Fruit fly (Drosophila melanogaster): Measurements from ENCODE around the gene CG33934.
A peak's percentile ranks its signal among the peaks of the same experiment; 100 is the strongest.

Gene CG33934

dm6 chr3R:20013404-20013922, 29.1 kb upstream of the CG33934 start, which contains the start of the genes CG17190 and CG4836:
CG17190 (minus strand) TSS chr3R:20013504.
CG4836 (plus strand) TSS chr3R:20013872.
- TF ChIP-seq CG8319 (GFP tag; optimal IDR thresholded peaks at IDR 0.05) (no peak), Sox14 (GFP tag; optimal IDR thresholded peaks at IDR 0.05) (no peak), CG6163 (GFP tag; IDR thresholded peaks at IDR 0.05) (no peak), topi (GFP tag; optimal IDR thresholded peaks at IDR 0.05) (no peak), eg (GFP tag; IDR thresholded peaks at IDR 0.05) (no peak), dac (GFP tag; optimal IDR thresholded peaks at IDR 0.05) (no peak), salr (GFP tag; optimal IDR thresholded peaks at IDR 0.05) (no peak), CG16779 (tag; optimal IDR thresholded peaks at IDR 0.05) (no peak), Eip75B (GFP tag; optimal IDR thresholded peaks at IDR 0.05) (no peak), cyc (GFP tag; optimal IDR thresholded peaks at IDR 0.05) (no peak), CG1621 (tag; optimal IDR thresholded peaks at IDR 0.05) (no peak), lz (GFP tag; optimal IDR thresholded peaks at IDR 0.05) (no peak), Eip93F (GFP tag; optimal IDR thresholded peaks at IDR 0.05) (no peak), Ets96B (tag; optimal IDR thresholded peaks at IDR 0.05) (no peak)

DNA sequence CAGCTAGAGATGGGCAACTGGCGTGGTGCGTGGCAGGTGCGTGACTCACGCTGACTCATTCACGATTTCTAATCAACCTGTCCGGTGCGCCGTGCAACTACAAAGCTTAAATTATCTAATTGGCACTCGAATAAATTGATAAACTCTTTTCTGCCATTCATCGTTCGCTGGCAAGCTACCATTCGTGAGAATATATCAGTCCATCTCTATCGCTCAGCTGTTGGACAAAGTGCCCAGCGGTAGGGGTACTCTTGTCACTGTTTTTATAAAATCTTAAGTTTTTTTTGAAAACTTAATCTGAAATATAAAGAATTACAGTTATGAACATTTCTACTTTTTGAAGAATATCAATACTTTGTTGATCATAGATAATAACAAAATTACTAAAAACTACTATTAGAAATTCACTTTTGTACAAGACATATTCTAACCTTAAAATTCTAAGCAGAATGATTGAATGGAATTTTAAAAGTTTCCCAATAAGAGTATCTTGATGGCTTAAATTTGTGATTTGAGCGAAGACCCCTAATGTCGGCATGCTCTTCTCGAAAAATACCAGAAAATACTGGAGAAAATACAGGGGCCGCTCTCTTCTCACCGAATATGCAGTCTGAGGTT, 21.3 kb upstream of the CG33934 start, which contains the start of the genes PIG-L and psidin:
Gene PIG-L, minus strand, starts transcription at position 187 of the 618 bp plus-strand sequence.
Gene psidin, plus strand, starts transcription at position 553 of the 618 bp plus-strand sequence.
- TF ChIP-seq Blimp-1 (GFP tag; optimal IDR thresholded peaks at IDR 0.05) (peak; percentile 12), CG32006 (GFP tag; optimal IDR thresholded peaks at IDR 0.05) (peak; percentile 90), Hr39 (GFP tag; optimal IDR thresholded peaks at IDR 0.05) (peak; percentile 85), CG4318 (GFP tag; optimal IDR thresholded peaks at IDR 0.05) (peak; percentile 83), svp (GFP tag) (no peak), Met (GFP tag; optimal IDR thresholded peaks at IDR 0.05) (no peak), CG3032 (tag; optimal IDR thresholded peaks at IDR 0.05) (peak; percentile 87), Sox15 (GFP tag; optimal IDR thresholded peaks at IDR 0.05) (peak; percentile 83), CG8119 (GFP tag; IDR thresholded peaks at IDR 0.05) (peak; percentile 88), net (GFP tag; optimal IDR thresholded peaks at IDR 0.05) (peak; percentile 86), vri (GFP tag; optimal IDR thresholded peaks at IDR 0.05) (no peak), Smox (GFP tag; optimal IDR thresholded peaks at IDR 0.05) (peak; percentile 89), CG16779 (tag; optimal IDR thresholded peaks at IDR 0.05) (no peak), fkh (GFP tag; optimal IDR thresholded peaks at IDR 0.05) (no peak), Gug (GFP tag; IDR thresholded peaks at IDR 0.05) (peak; percentile 81), Eip75B (GFP tag; optimal IDR thresholded peaks at IDR 0.05) (no peak), Eip78C (GFP tag) (peak; percentile 96), achi (GFP tag; optimal IDR thresholded peaks at IDR 0.05) (peak; percentile 84), acj6 (GFP tag; optimal IDR thresholded peaks at IDR 0.05) (peak; percentile 86), CG6854 (GFP tag; optimal IDR thresholded peaks at IDR 0.05) (no peak), lz (GFP tag; optimal IDR thresholded peaks at IDR 0.05) (peak; percentile 84), fd85E (GFP tag; optimal IDR thresholded peaks at IDR 0.05) (peak; percentile 6), OdsH (GFP tag; optimal IDR thresholded peaks at IDR 0.05) (peak; percentile 87), CG11762 (GFP tag; optimal IDR thresholded peaks at IDR 0.05; ENCODE audit: insufficient read depth) (peak; percentile 50), CG8632 (GFP tag; optimal IDR thresholded peaks at IDR 0.05) (peak; percentile 89), CG9139 (GFP tag; optimal IDR thresholded peaks at IDR 0.05) (no peak), Sox102F (GFP tag; optimal IDR thresholded peaks at IDR 0.05) (no peak), CG7368 (GFP tag; optimal IDR thresholded peaks at IDR 0.05) (no peak), CG11902 (GFP tag; optimal IDR thresholded peaks at IDR 0.05) (peak; percentile 53), CG10669 (GFP tag; optimal IDR thresholded peaks at IDR 0.05) (no peak), Ets21C (GFP tag; optimal IDR thresholded peaks at IDR 0.05) (peak; percentile 78), topi (GFP tag; optimal IDR thresholded peaks at IDR 0.05) (peak; percentile 75), cyc (GFP tag; optimal IDR thresholded peaks at IDR 0.05) (peak; percentile 64), spab (GFP tag; optimal IDR thresholded peaks at IDR 0.05) (no peak), CG34406 (GFP tag; optimal IDR thresholded peaks at IDR 0.05) (peak; percentile 87), CG3919 (GFP tag; optimal IDR thresholded peaks at IDR 0.05) (no peak), CG15336 (GFP tag; IDR thresholded peaks at IDR 0.05) (peak; percentile 85), esn (GFP tag; optimal IDR thresholded peaks at IDR 0.05) (peak; percentile 89), CG6792 (GFP tag; optimal IDR thresholded peaks at IDR 0.05) (peak; percentile 74), CG6276 (GFP tag; optimal IDR thresholded peaks at IDR 0.05) (no peak), Eip93F (GFP tag; optimal IDR thresholded peaks at IDR 0.05) (no peak)

Measured in whole organism, prepupa.